Worm (Caenorhabditis elegans): Measurements from ENCODE around the gene C50F7.5.

ce11 chrIV:7709701-7710100 is 16.8 kb upstream of the C50F7.5 start, which contains the start of the genes mrpl-1, emc-6 and mrps-24:
- TF ChIP-seq hlh-11 (tag; optimal IDR thresholded peaks at IDR 0.05), result no peak
- no peak for TF ChIP-seq dmd-8 (GFP tag; IDR thresholded peaks at IDR 0.05)
- peak; percentile 10 for TF ChIP-seq unc-130 (GFP tag; optimal IDR thresholded peaks at IDR 0.05)
- no peak for TF ChIP-seq nhr-237 (tag; optimal IDR thresholded peaks at IDR 0.05)
- no peak for TF ChIP-seq ceh-28 (tag; optimal IDR thresholded peaks at IDR 0.05)
- no peak for TF ChIP-seq lin-13 (GFP tag; optimal IDR thresholded peaks at IDR 0.05)
- no peak for TF ChIP-seq zip-11 (GFP tag; IDR thresholded peaks at IDR 0.05)
- no peak for TF ChIP-seq skn-1 (tag; optimal IDR thresholded peaks at IDR 0.05)
- TF ChIP-seq T20F7.1 (GFP tag; optimal IDR thresholded peaks at IDR 0.05), result peak; percentile 78
- no peak for TF ChIP-seq unc-62 (GFP tag; optimal IDR thresholded peaks at IDR 0.05 in 1 of 2)
- no peak for TF ChIP-seq unc-62 (tag; optimal IDR thresholded peaks at IDR 0.05)

Data from whole organism, L4 larva.